Fruit fly (Drosophila melanogaster) whole organism: ENCODE results near the gene CG11726.

Source experiments
- CG8478 ChIP-seq: fragments of >200 bp; optimal IDR thresholded peaks from 2 replicates; lab custom pipeline; 2018; ENCODE audit warnings: inconsistent platforms
- psq ChIP-seq: fragments of >200 bp; optimal IDR thresholded peaks from 2 replicates; lab custom pipeline; 2017
- usp ChIP-seq: fragments of >200 bp; optimal IDR thresholded peaks from 2 replicates; lab custom pipeline; 2017; ENCODE audit warnings: missing biosample characterization, missing genetic modification characterization, mixed read lengths

dm6 chr3L:11440769-11441168, 46.3 kb downstream of the CG11726 start:
- TF ChIP-seq usp: no peak
- no peak for TF ChIP-seq psq (lab: Kevin White, UChicago)
- no peak for TF ChIP-seq CG8478 (lab: Kevin White, UChicago)
